Fruit fly (Drosophila melanogaster) whole organism, pupa: ENCODE results near the gene HipHop.

Experiments
- CG10348 ChIP-seq: fragments of 200-800 bp; sonication (Bioruptor generic); IDR thresholded peaks from 2 replicates; pipeline ENCODE4 v1.3.6; 2022; ENCODE audit warnings: missing biosample characterization, missing genetic modification characterization
- CG12605 ChIP-seq: fragments of 200-800 bp; sonication (Bioruptor generic); IDR thresholded peaks from 2 replicates; pipeline ENCODE4 v1.3.6; 2022; ENCODE audit warnings: missing biosample characterization, missing genetic modification characterization
- CG13204 ChIP-seq: fragments of 200-800 bp; sonication (Bioruptor generic); optimal IDR thresholded peaks from 2 replicates; lab custom pipeline; 2018; ENCODE audit warnings: missing biosample characterization, mild to moderate bottlenecking, missing genetic modification characterization, moderate library complexity
- CG14655 ChIP-seq: fragments of 200-800 bp; sonication (Bioruptor generic); optimal IDR thresholded peaks from 3 replicates; lab custom pipeline; 2017; ENCODE audit warnings: mild to moderate bottlenecking, missing biosample characterization, missing genetic modification reagents, missing genetic modification characterization
- CG15710 ChIP-seq: fragments of 200-800 bp; sonication (Bioruptor generic); optimal IDR thresholded peaks from 2 replicates; lab custom pipeline; 2018; ENCODE audit warnings: missing biosample characterization, mild to moderate bottlenecking, missing genetic modification characterization, moderate library complexity
- CG17806 ChIP-seq: fragments of 200-800 bp; sonication (Bioruptor generic); optimal IDR thresholded peaks from 2 replicates; lab custom pipeline; 2018; ENCODE audit warnings: missing biosample characterization, mild to moderate bottlenecking, missing genetic modification characterization, moderate library complexity
- CG32121 ChIP-seq: fragments of 200-800 bp; sonication (Bioruptor generic); IDR thresholded peaks from 2 replicates; pipeline ENCODE4 v1.3.6; 2022; ENCODE audit warnings: missing biosample characterization, missing genetic modification characterization
- CG34367 ChIP-seq: fragments of 200-800 bp; sonication (Bioruptor generic); optimal IDR thresholded peaks from 2 replicates; lab custom pipeline; 2018; ENCODE audit warnings: missing biosample characterization, mild to moderate bottlenecking, missing genetic modification characterization
- CG4496 ChIP-seq: fragments of 200-800 bp; sonication (Bioruptor generic); IDR thresholded peaks from 3 replicates; pipeline ENCODE4 v1.3.6; 2022; ENCODE audit warnings: missing biosample characterization, missing genetic modification characterization
- CG8159 ChIP-seq: fragments of 200-800 bp; sonication (Bioruptor generic); optimal IDR thresholded peaks from 3 replicates; lab custom pipeline; 2018; ENCODE audit warnings: missing biosample characterization, mild to moderate bottlenecking, missing genetic modification characterization, moderate library complexity
- CG8301 ChIP-seq: fragments of 200-800 bp; sonication (Bioruptor generic); optimal IDR thresholded peaks from 2 replicates; lab custom pipeline; 2018; ENCODE audit warnings: missing biosample characterization, mild to moderate bottlenecking, missing genetic modification characterization
- CG9948 ChIP-seq: fragments of 200-800 bp; sonication (Bioruptor generic); optimal IDR thresholded peaks from 2 replicates; lab custom pipeline; 2018; ENCODE audit warnings: missing biosample characterization, mild to moderate bottlenecking, missing genetic modification characterization, moderate library complexity
- D1 ChIP-seq: fragments of 200-800 bp; sonication (Bioruptor generic); optimal IDR thresholded peaks from 2 replicates; lab custom pipeline; 2018; ENCODE audit warnings: missing biosample characterization, mild to moderate bottlenecking, missing genetic modification characterization, moderate library complexity
- EcR ChIP-seq: fragments of 200-800 bp; sonication (Bioruptor generic); optimal IDR thresholded peaks from 3 replicates; lab custom pipeline; 2019; ENCODE audit warnings: missing biosample characterization, missing genetic modification characterization, mild to moderate bottlenecking, moderate library complexity, missing genetic modification reagents
- Ets98B ChIP-seq: fragments of 200-800 bp; sonication (Bioruptor generic); IDR thresholded peaks from 2 replicates; pipeline ENCODE4 v1.3.6; 2022; ENCODE audit warnings: missing biosample characterization, missing genetic modification characterization
- Pif1A ChIP-seq: fragments of 200-800 bp; sonication (Bioruptor generic); optimal IDR thresholded peaks from 3 replicates; lab custom pipeline; 2016; ENCODE audit warnings: missing biosample characterization, missing genetic modification characterization
- Pif1B ChIP-seq: fragments of 200-800 bp; sonication (Bioruptor generic); optimal IDR thresholded peaks from 3 replicates; lab custom pipeline; 2016; ENCODE audit warnings: missing biosample characterization, missing genetic modification characterization
- Snoo ChIP-seq: fragments of 200-800 bp; sonication (Bioruptor generic); optimal IDR thresholded peaks from 3 replicates; lab custom pipeline; 2017; ENCODE audit warnings: missing biosample characterization, mild to moderate bottlenecking, missing genetic modification characterization, inconsistent platforms
- fd96Ca ChIP-seq: fragments of 200-800 bp; sonication (Bioruptor generic); IDR thresholded peaks from 3 replicates; pipeline ENCODE4 v1.3.6; 2022; ENCODE audit warnings: missing biosample characterization, missing genetic modification characterization
- gl ChIP-seq: fragments of 200-800 bp; sonication (Bioruptor generic); optimal IDR thresholded peaks from 2 replicates; lab custom pipeline; 2018; ENCODE audit warnings: missing biosample characterization, mild to moderate bottlenecking, missing genetic modification characterization
- rn ChIP-seq: fragments of 200-800 bp; sonication (Bioruptor generic); IDR thresholded peaks from 2 replicates; pipeline ENCODE4 v1.3.6; 2022; ENCODE audit warnings: missing biosample characterization, missing genetic modification characterization

The HipHop gene

dm6 chr3L:18822450-18823220, 1.7 kb downstream of the HipHop start, which contains the start of gene Cat:
Cat (plus strand) TSS chr3L:18822604.
- TF ChIP-seq CG14655: peak; percentile 98
- TF ChIP-seq Ets98B (GFP tag; lab: Robert Waterston, UW): peak; percentile 99
- peak; percentile 98 for TF ChIP-seq CG8159
- peak; percentile 100 for TF ChIP-seq gl (tag; lab: Kevin White, UChicago)
- peak; percentile 99 for TF ChIP-seq Pif1B
- peak; percentile 99 for TF ChIP-seq CG17806
- TF ChIP-seq CG12605 (GFP tag; lab: Robert Waterston, UW): peak; percentile 100
- TF ChIP-seq rn (GFP tag; lab: Robert Waterston, UW): peak; percentile 98
- peak; percentile 100 for TF ChIP-seq CG13204 (GFP tag; lab: Kevin White, UChicago)
- TF ChIP-seq D1 (tag; lab: Kevin White, UChicago): peak; percentile 96
- peak; percentile 97 for TF ChIP-seq CG8301 (tag; lab: Kevin White, UChicago)
- peak; percentile 98; the same call in 2 of the 3 replicates for TF ChIP-seq fd96Ca
- peak; percentile 99 for TF ChIP-seq CG4496
- TF ChIP-seq Snoo: peak; percentile 99
- TF ChIP-seq CG32121 (GFP tag; lab: Robert Waterston, UW): peak; percentile 99
- TF ChIP-seq CG10348 (GFP tag; lab: Robert Waterston, UW): peak; percentile 26; the same call in 1 of the 2 replicates
- TF ChIP-seq CG15710 (tag; lab: Kevin White, UChicago): peak; percentile 99
- TF ChIP-seq EcR (GFP tag; lab: Kevin White, UChicago): peak; percentile 97
- TF ChIP-seq CG34367 (tag; lab: Kevin White, UChicago): peak; percentile 99
- TF ChIP-seq Pif1A: peak; percentile 99
- peak; percentile 96 for TF ChIP-seq CG9948 (tag; lab: Kevin White, UChicago)
- TF ChIP-seq, all 21 proteins: peak for 21

DNA sequence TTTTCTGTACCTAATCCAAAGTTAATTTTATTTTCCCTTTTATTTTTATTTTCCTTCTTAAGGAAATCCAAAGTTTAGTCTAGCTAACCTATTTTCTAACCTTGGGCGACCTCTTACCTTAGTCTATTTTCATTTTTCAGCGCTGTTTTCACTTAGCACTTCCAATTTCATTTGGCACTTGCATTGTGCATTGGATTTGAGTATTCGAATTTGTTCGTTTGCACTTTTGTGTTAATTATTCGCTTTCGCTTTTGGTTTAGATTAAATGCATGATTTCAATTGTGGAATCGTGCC, 2.2 kb downstream of the HipHop start:
- no peak for TF ChIP-seq CG34367 (tag; lab: Kevin White, UChicago)
- no peak for TF ChIP-seq CG32121 (GFP tag; lab: Robert Waterston, UW)
- TF ChIP-seq Pif1B: no peak
- no peak for TF ChIP-seq Ets98B (GFP tag; lab: Robert Waterston, UW)
- TF ChIP-seq CG4496: no peak
- no peak for TF ChIP-seq CG8159
- TF ChIP-seq CG14655: no peak
- TF ChIP-seq CG8301 (tag; lab: Kevin White, UChicago): no peak
- no peak for TF ChIP-seq rn (GFP tag; lab: Robert Waterston, UW)
- no peak for TF ChIP-seq CG10348 (GFP tag; lab: Robert Waterston, UW)
- TF ChIP-seq CG9948 (tag; lab: Kevin White, UChicago): no peak
- no peak for TF ChIP-seq Snoo
- no peak for TF ChIP-seq gl (tag; lab: Kevin White, UChicago)
- TF ChIP-seq, all 21 proteins: peak for 0

dm6 chr3L:18823870-18824561, 3.0 kb downstream of the HipHop start:
- TF ChIP-seq Pif1B: no peak
- TF ChIP-seq EcR (GFP tag; lab: Kevin White, UChicago): peak; percentile 94

- no peak for TF ChIP-seq Ets98B (GFP tag; lab: Robert Waterston, UW)
- TF ChIP-seq CG10348 (GFP tag; lab: Robert Waterston, UW): no peak
- no peak for TF ChIP-seq CG34367 (tag; lab: Kevin White, UChicago)
- TF ChIP-seq EcR (GFP tag; lab: Kevin White, UChicago): peak; percentile 81
- no peak for TF ChIP-seq Pif1A
- TF ChIP-seq CG13204 (GFP tag; lab: Kevin White, UChicago): no peak
- no peak for TF ChIP-seq CG17806
- no peak for TF ChIP-seq CG4496
- peak; percentile 25 for TF ChIP-seq gl (tag; lab: Kevin White, UChicago)
- TF ChIP-seq Snoo: no peak
Observed at dm6 chr3L:18824851-18825250, 3.9 kb downstream of the HipHop start.

DNA sequence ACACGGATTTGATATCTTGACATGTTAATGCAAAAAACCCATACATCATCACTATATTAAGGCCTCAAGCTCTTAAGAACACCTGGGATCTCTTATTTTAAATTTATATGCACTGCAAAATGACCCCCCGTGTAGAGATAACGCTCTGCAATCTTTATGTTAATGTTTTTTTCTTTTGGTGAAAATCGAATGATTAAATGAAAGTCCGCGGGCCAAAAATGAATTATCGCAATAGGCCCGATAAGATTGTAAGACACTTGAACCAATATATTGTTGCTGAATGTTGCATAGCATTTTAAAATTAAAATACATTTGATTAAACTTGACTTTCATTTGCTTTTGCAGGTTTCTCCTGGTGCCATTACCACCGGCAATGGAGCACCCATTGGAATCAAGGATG, 5.0 kb downstream of the HipHop start:
- TF ChIP-seq CG15710 (tag; lab: Kevin White, UChicago): no peak
- TF ChIP-seq CG32121 (GFP tag; lab: Robert Waterston, UW): no peak
- TF ChIP-seq CG13204 (GFP tag; lab: Kevin White, UChicago): no peak
- no peak for TF ChIP-seq CG14655
- no peak for TF ChIP-seq CG8159
- no peak for TF ChIP-seq Snoo
- no peak for TF ChIP-seq D1 (tag; lab: Kevin White, UChicago)
- no peak for TF ChIP-seq gl (tag; lab: Kevin White, UChicago)
- TF ChIP-seq CG4496: no peak

DNA sequence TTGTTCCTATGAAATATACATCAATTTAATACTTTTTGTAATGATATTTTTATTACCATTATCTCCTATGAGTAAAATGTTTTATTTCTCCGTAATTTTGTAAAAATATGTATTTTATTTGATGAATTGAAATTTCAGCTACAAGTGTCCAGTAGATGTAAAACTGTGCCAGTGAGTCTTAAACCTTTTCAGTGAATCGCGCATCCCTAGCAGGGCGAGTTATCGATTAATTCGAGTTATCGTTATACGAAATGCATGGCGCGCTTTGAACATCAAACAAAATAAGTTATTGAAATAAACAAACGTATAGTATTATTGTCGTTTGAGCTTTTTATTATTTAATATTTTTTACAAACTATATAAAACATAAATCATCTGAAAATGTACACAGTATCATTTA, 7.3 kb downstream of the HipHop start:
- peak; percentile 72; the same call in 1 of the 2 replicates for TF ChIP-seq CG12605 (GFP tag; lab: Robert Waterston, UW)
- no peak for TF ChIP-seq CG14655
- no peak for TF ChIP-seq CG15710 (tag; lab: Kevin White, UChicago)
- TF ChIP-seq D1 (tag; lab: Kevin White, UChicago): peak; percentile 83
- TF ChIP-seq, all 21 proteins: peak for 2
